Worm (Caenorhabditis elegans): ENCODE measurements around the gene Y52E8A.6.
A peak's percentile ranks its signal among the peaks of the same experiment; 100 is the strongest.

Gene Y52E8A.6

ce11 chrII:4339882-4340281 lies 20.1 kb upstream of the Y52E8A.6 start, which contains the start of gene athp-2:
TSS of gene athp-2 (plus strand) at chrII:4340182.
- TF ChIP-seq F13H6.1 (tag; optimal IDR thresholded peaks at IDR 0.05) (no peak), K09A11.1 (tag; optimal IDR thresholded peaks at IDR 0.05; ENCODE audit: insufficient read depth) (no peak), ceh-19 (GFP tag; optimal IDR thresholded peaks at IDR 0.05) (no peak), elt-2 (tag; optimal IDR thresholded peaks at IDR 0.05) (no peak), ztf-16 (tag; optimal IDR thresholded peaks at IDR 0.05) (no peak), C08G9.2 (tag; optimal IDR thresholded peaks at IDR 0.05) (no peak), hlh-30 (tag; optimal IDR thresholded peaks at IDR 0.05; ENCODE audit: insufficient read depth) (no peak), pqm-1 (tag; optimal IDR thresholded peaks at IDR 0.05) (no peak)

- TF ChIP-seq ceh-18 (tag; optimal IDR thresholded peaks at IDR 0.05) (no peak), pha-2 (tag; optimal IDR thresholded peaks at IDR 0.05) (no peak), Y22D7AL.16 (tag; optimal IDR thresholded peaks at IDR 0.05) (no peak), madf-2 (tag; optimal IDR thresholded peaks at IDR 0.05) (no peak), nfya-1 (tag; optimal IDR thresholded peaks at IDR 0.05) (peak; percentile 90), gmeb-2 (tag; optimal IDR thresholded peaks at IDR 0.05) (no peak), unc-3 (GFP tag; conservative IDR thresholded peaks at IDR 0.05) (no peak), unc-3 (tag; optimal IDR thresholded peaks at IDR 0.05) (no peak)
Observed at ce11 chrII:4337731-4338130, 18.0 kb upstream of the Y52E8A.6 start.

- TF ChIP-seq eyg-1 (tag; optimal IDR thresholded peaks at IDR 0.05) = no peak
Observed at ce11 chrII:4334448-4334847, 14.7 kb upstream of the Y52E8A.6 start, which contains the start of gene madf-3. TSS of gene madf-3 (plus strand) at chrII:4334748.

- TF ChIP-seq elt-2 (tag; optimal IDR thresholded peaks at IDR 0.05) (no peak), eyg-1 (tag; optimal IDR thresholded peaks at IDR 0.05) (no peak), zip-5 (tag; optimal IDR thresholded peaks at IDR 0.05) (no peak), hlh-8 (tag; optimal IDR thresholded peaks at IDR 0.05) (no peak), K02D7.2 (tag; optimal IDR thresholded peaks at IDR 0.05) (no peak), hlh-13 (GFP tag; optimal IDR thresholded peaks at IDR 0.05) (no peak), ahr-1 (tag; optimal IDR thresholded peaks at IDR 0.05) (no peak), fkh-10 (GFP tag; optimal IDR thresholded peaks at IDR 0.05) (no peak), fkh-6 (tag; optimal IDR thresholded peaks at IDR 0.05) (no peak), tbx-7 (tag; optimal IDR thresholded peaks at IDR 0.05) (no peak), sdc-2 (tag; optimal IDR thresholded peaks at IDR 0.05) (no peak), odd-2 (tag; optimal IDR thresholded peaks at IDR 0.05) (no peak), npax-4 (tag; optimal IDR thresholded peaks at IDR 0.05) (no peak), ceh-18 (tag; optimal IDR thresholded peaks at IDR 0.05) (no peak), nhr-232 (tag; optimal IDR thresholded peaks at IDR 0.05) (no peak), ceh-22 (tag; optimal IDR thresholded peaks at IDR 0.05) (no peak)
Observed at ce11 chrII:4328716-4329115, 8.9 kb upstream of the Y52E8A.6 start, which contains the start of gene H20J04.4. TSS of gene H20J04.4 (plus strand) at chrII:4329016.

ce11 chrII:4326420-4326819 lies 6.7 kb upstream of the Y52E8A.6 start, which contains the start of gene pfd-2:
TSS of gene pfd-2 (plus strand) at chrII:4326720.
- no peak for TF ChIP-seq hlh-30 (tag; optimal IDR thresholded peaks at IDR 0.05; ENCODE audit: insufficient read depth)
- TF ChIP-seq elt-4 (tag; optimal IDR thresholded peaks at IDR 0.05) = no peak
- no peak for TF ChIP-seq eyg-1 (tag; optimal IDR thresholded peaks at IDR 0.05)
- TF ChIP-seq rnt-1 (tag; optimal IDR thresholded peaks at IDR 0.05) = no peak
- no peak for TF ChIP-seq C38D4.7 (GFP tag; optimal IDR thresholded peaks at IDR 0.05)
- no peak for TF ChIP-seq ets-4 (tag; optimal IDR thresholded peaks at IDR 0.05)
- TF ChIP-seq ceh-2 (tag; optimal IDR thresholded peaks at IDR 0.05) = no peak
